Fruit fly (Drosophila melanogaster) whole organism, prepupa: ENCODE measurements around the gene Pus1.

ENCODE experiments used
- CG11762 ChIP-seq: fragments of 200-800 bp; sonication (Bioruptor generic); optimal IDR thresholded peaks from 3 replicates; lab custom pipeline; 2016; ENCODE audit warnings: missing biosample characterization, missing genetic modification characterization; ENCODE audit not compliant: insufficient read depth
- Hr39 ChIP-seq: fragments of 200-800 bp; sonication (Bioruptor generic); optimal IDR thresholded peaks from 2 replicates; lab custom pipeline; 2016; ENCODE audit warnings: missing biosample characterization, missing genetic modification characterization
- Smox ChIP-seq: fragments of 200-800 bp; sonication (Bioruptor generic); optimal IDR thresholded peaks from 3 replicates; lab custom pipeline; 2016; ENCODE audit warnings: missing biosample characterization, missing genetic modification characterization
- achi ChIP-seq: fragments of 200-800 bp; sonication (Bioruptor generic); optimal IDR thresholded peaks from 3 replicates; lab custom pipeline; 2016; ENCODE audit warnings: missing biosample characterization, missing genetic modification characterization
- fd85E ChIP-seq: fragments of 200-800 bp; sonication (Bioruptor generic); optimal IDR thresholded peaks from 3 replicates; lab custom pipeline; 2016; ENCODE audit warnings: missing biosample characterization, missing genetic modification characterization
- ss ChIP-seq, 2 experiments: fragments of 200-800 bp; sonication (Bioruptor generic); optimal IDR thresholded peaks; 2 replicates in 1 of 2; 3 replicates in 1 of 2; lab custom pipeline; 2017 to 2018; ENCODE audit warnings: mild to moderate bottlenecking in 2 of 2, missing biosample characterization in 2 of 2, missing genetic modification characterization in 2 of 2, moderate library complexity in 1 of 2
- svp ChIP-seq: fragments of 200-800 bp; sonication (Bioruptor generic); peaks from one replicate; lab custom pipeline; 2016; ENCODE audit warnings: missing biosample characterization, missing genetic modification characterization
- topi ChIP-seq: fragments of 200-800 bp; sonication (Bioruptor generic); optimal IDR thresholded peaks from 3 replicates; lab custom pipeline; 2016; ENCODE audit warnings: missing biosample characterization, missing genetic modification characterization

dm6 chr3R:20563830-20564421 is 28.5 kb downstream of the Pus1 start, which contains the start of gene CG10877:
- TF ChIP-seq Smox (GFP tag; lab: Kevin White, UChicago) (no peak), Hr39 (no peak), CG11762 (GFP tag; lab: Kevin White, UChicago) (no peak), svp (no peak), ss (GFP tag; optimal IDR thresholded peaks at IDR 0.05; lab: Kevin White, UChicago) (peak; percentile 57 to 59), achi (no peak), fd85E (GFP tag; lab: Kevin White, UChicago) (no peak), topi (GFP tag; lab: Kevin White, UChicago) (no peak)
